Worm (Caenorhabditis elegans): ENCODE data around the gene C24G6.8.

ce11 chrV:5523260-5523659 is 12.4 kb downstream of the C24G6.8 start:
- TF ChIP-seq F13H6.1 (tag; optimal IDR thresholded peaks at IDR 0.05) (no peak), dmd-4 (tag; optimal IDR thresholded peaks at IDR 0.05; ENCODE audit: borderline replicate concordance) (no peak)

Data from whole organism, late embryonic.